Fruit fly (Drosophila melanogaster): Measurements from ENCODE around the gene CG34140.

CG34140 gene

DNA sequence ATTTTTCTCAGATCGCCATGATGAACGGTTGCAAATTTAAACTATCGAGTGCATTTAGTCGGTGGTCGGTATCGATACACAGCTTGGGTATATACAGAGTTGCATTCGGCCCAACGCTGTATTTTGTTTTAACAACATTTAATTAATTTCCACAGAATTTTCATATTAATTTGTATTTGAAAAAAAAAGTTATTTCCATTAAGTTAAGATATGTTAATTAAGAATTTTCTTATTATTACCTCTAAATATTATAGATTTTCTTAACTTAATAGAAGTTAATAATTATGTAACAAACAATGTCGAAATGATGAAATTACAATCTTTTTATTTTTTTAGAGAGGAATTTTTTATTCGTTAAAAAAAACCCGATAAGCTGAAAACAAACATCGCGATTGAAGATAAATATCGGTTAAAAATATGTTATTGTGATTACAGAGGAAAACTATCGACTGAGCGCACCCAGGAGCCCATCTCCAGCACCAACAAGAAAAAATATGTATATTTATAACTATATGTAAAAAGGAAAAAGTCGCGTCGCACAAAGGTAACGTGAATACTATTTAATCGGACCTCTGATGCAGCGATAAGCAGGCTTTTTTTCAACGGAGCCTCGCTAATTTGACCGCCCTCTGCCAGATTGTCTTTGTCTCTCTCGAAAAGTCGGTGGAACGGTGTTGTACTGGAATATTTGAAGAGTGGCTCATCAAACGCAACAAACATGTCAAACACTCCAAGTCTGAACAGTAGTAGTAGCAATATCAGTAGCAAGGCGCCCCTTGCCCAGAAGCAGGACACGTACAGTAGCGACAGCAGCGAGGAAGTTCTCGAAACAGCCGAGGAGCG, 15.8 kb upstream of the CG34140 start, which contains the start of the genes rno and mri (continued):
- TF ChIP-seq vfl (GFP tag; optimal IDR thresholded peaks at IDR 0.05): no peak
- TF ChIP-seq dmrt99B (tag; optimal IDR thresholded peaks at IDR 0.05): no peak
- TF ChIP-seq Blimp-1 (GFP tag; optimal IDR thresholded peaks at IDR 0.05): peak; percentile 9
- peak; percentile 77 for TF ChIP-seq Med (GFP tag)
- peak; percentile 92 for TF ChIP-seq CG6791 (GFP tag; IDR thresholded peaks at IDR 0.05; ENCODE audit: partially characterized antibody)
- TF ChIP-seq Awh (GFP tag; IDR thresholded peaks at IDR 0.05): peak; percentile 75
- peak; percentile 91 for TF ChIP-seq hbn (GFP tag; IDR thresholded peaks at IDR 0.05; ENCODE audit: partially characterized antibody)
- no peak for TF ChIP-seq cad (GFP tag; optimal IDR thresholded peaks at IDR 0.05)
- TF ChIP-seq Hand (GFP tag; optimal IDR thresholded peaks at IDR 0.05): no peak
- peak; percentile 7 for TF ChIP-seq Elba2 (GFP tag; optimal IDR thresholded peaks at IDR 0.05)
- peak; percentile 88 for TF ChIP-seq CoRest (tag; optimal IDR thresholded peaks at IDR 0.05)
- no peak for TF ChIP-seq en (GFP tag; optimal IDR thresholded peaks at IDR 0.05)
- no peak for TF ChIP-seq eve (GFP tag; optimal IDR thresholded peaks at IDR 0.05)
- peak; percentile 40 for TF ChIP-seq CG10654 (GFP tag; optimal IDR thresholded peaks at IDR 0.05)
- peak; percentile 7 for TF ChIP-seq ATbp (GFP tag; optimal IDR thresholded peaks at IDR 0.05)
- no peak for TF ChIP-seq Myb (GFP tag; optimal IDR thresholded peaks at IDR 0.05)
- TF ChIP-seq CG14860 (GFP tag; IDR thresholded peaks at IDR 0.05; ENCODE audit: partially characterized antibody): peak; percentile 93
- no peak for TF ChIP-seq CG17612 (GFP tag; IDR thresholded peaks at IDR 0.05)
- TF ChIP-seq Fer3 (tag; optimal IDR thresholded peaks at IDR 0.05): peak; percentile 75
- peak; percentile 55 for TF ChIP-seq CG4328 (GFP tag; optimal IDR thresholded peaks at IDR 0.05)
- peak; percentile 52; the same call in 1 of the 3 replicates for TF ChIP-seq so (GFP tag; IDR thresholded peaks at IDR 0.05)
- no peak for TF ChIP-seq Dip3 (GFP tag; optimal IDR thresholded peaks at IDR 0.05)
- TF ChIP-seq CG18599 (GFP tag; optimal IDR thresholded peaks at IDR 0.05): peak; percentile 69
- TF ChIP-seq Pdp1 (GFP tag; optimal IDR thresholded peaks at IDR 0.05): peak in 1 of 2 experiments; percentile 50
- no peak for TF ChIP-seq aop (GFP tag; IDR thresholded peaks at IDR 0.05)
- TF ChIP-seq CG32532 (GFP tag; IDR thresholded peaks at IDR 0.05): peak; percentile 80
- peak; percentile 93 for TF ChIP-seq sna (GFP tag; IDR thresholded peaks at IDR 0.05; ENCODE audit: partially characterized antibody)
- TF ChIP-seq lola (GFP tag; optimal IDR thresholded peaks at IDR 0.05): peak in 1 of 3 experiments; percentile 83
- no peak for TF ChIP-seq maf-S (GFP tag; optimal IDR thresholded peaks at IDR 0.05)
- peak; percentile 39 for TF ChIP-seq CG5245 (GFP tag; optimal IDR thresholded peaks at IDR 0.05)
- TF ChIP-seq gce (GFP tag; IDR thresholded peaks at IDR 0.05): peak; percentile 54; the same call in 1 of the 3 replicates
- TF ChIP-seq vnd (GFP tag; IDR thresholded peaks at IDR 0.05; ENCODE audit: partially characterized antibody): peak; percentile 94
- peak; percentile 67 for TF ChIP-seq CG2120 (GFP tag; optimal IDR thresholded peaks at IDR 0.05)
- TF ChIP-seq Mes4 (GFP tag; optimal IDR thresholded peaks at IDR 0.05): no peak
- TF ChIP-seq CG15696 (tag; optimal IDR thresholded peaks at IDR 0.05): peak; percentile 71
- TF ChIP-seq tna (GFP tag; IDR thresholded peaks at IDR 0.05; ENCODE audit: partially characterized antibody): peak; percentile 90
- peak; percentile 82 for TF ChIP-seq CG2129 (GFP tag; IDR thresholded peaks at IDR 0.05; ENCODE audit: partially characterized antibody)
- no peak for TF ChIP-seq danr (GFP tag; IDR thresholded peaks at IDR 0.05)
- no peak for TF ChIP-seq CG4707 (GFP tag; optimal IDR thresholded peaks at IDR 0.05)
- TF ChIP-seq cwo (GFP tag; optimal IDR thresholded peaks at IDR 0.05): peak; percentile 51

All from whole organism, embryonic.